Fruit fly (Drosophila melanogaster) whole organism, embryonic: Measurements from ENCODE around the gene bi.

Source experiments
- CG12391 ChIP-seq: fragments of 200-800 bp; sonication (Bioruptor generic); optimal IDR thresholded peaks from 3 replicates; lab custom pipeline; 2018; ENCODE audit warnings: missing biosample characterization, mild to moderate bottlenecking, missing genetic modification characterization, moderate library complexity
- CG13287 ChIP-seq: fragments of 200-800 bp; sonication (Bioruptor generic); IDR thresholded peaks from 2 replicates; pipeline ENCODE4 v1.3.6; 2022; ENCODE audit warnings: missing biosample characterization, missing genetic modification characterization; ENCODE audit not compliant: partially characterized antibody
- CG15011 ChIP-seq: fragments of 200-800 bp; sonication (Bioruptor generic); optimal IDR thresholded peaks from 3 replicates; lab custom pipeline; 2018; ENCODE audit warnings: missing biosample characterization, mild to moderate bottlenecking, missing genetic modification characterization
- CG15479 ChIP-seq: fragments of 200-800 bp; sonication (Bioruptor generic); optimal IDR thresholded peaks from 3 replicates; lab custom pipeline; 2019; ENCODE audit warnings: missing biosample characterization, mild to moderate bottlenecking, missing genetic modification characterization, moderate library complexity
- CG1603 ChIP-seq: fragments of 200-800 bp; sonication (Bioruptor generic); optimal IDR thresholded peaks from 2 replicates; lab custom pipeline; 2019; ENCODE audit warnings: missing biosample characterization, mild to moderate bottlenecking, missing genetic modification characterization, moderate library complexity
- CG17328 ChIP-seq: fragments of 200-800 bp; sonication (Bioruptor generic); IDR thresholded peaks from 2 replicates; pipeline ENCODE4 v1.3.6; 2022; ENCODE audit warnings: missing biosample characterization, missing genetic modification characterization
- CG18599 ChIP-seq: fragments of 200-800 bp; sonication (Bioruptor generic); optimal IDR thresholded peaks from 3 replicates; lab custom pipeline; 2017; ENCODE audit warnings: missing biosample characterization, missing genetic modification characterization, mild to moderate bottlenecking, moderate library complexity, missing genetic modification reagents
- CG30020 ChIP-seq: fragments of 200-800 bp; optimal IDR thresholded peaks from 2 replicates; lab custom pipeline; 2019; ENCODE audit warnings: missing biosample characterization, mild to moderate bottlenecking, missing genetic modification characterization, moderate library complexity
- CG30403 ChIP-seq: fragments of 200-800 bp; sonication (Bioruptor generic); optimal IDR thresholded peaks from 3 replicates; lab custom pipeline; 2016; ENCODE audit warnings: missing biosample characterization, missing genetic modification characterization
- CG34224 ChIP-seq: fragments of 200-800 bp; sonication (Bioruptor generic); IDR thresholded peaks from 3 replicates; pipeline ENCODE4 v1.3.6; 2022; ENCODE audit warnings: missing biosample characterization, missing genetic modification characterization; ENCODE audit not compliant: partially characterized antibody
- CG3995 ChIP-seq: fragments of 200-800 bp; sonication (Bioruptor generic); optimal IDR thresholded peaks from 3 replicates; lab custom pipeline; 2016; ENCODE audit warnings: missing biosample characterization, missing genetic modification characterization
- CG43689 ChIP-seq: fragments of 200-800 bp; sonication (Bioruptor generic); IDR thresholded peaks from 2 replicates; pipeline ENCODE4 v1.3.6; 2022; ENCODE audit warnings: missing biosample characterization, missing genetic modification characterization
- CG6689 ChIP-seq: fragments of 200-800 bp; sonication (Bioruptor generic); IDR thresholded peaks from 2 replicates; pipeline ENCODE4 v1.3.6; 2022; ENCODE audit warnings: missing biosample characterization, missing genetic modification characterization
- CG6813 ChIP-seq: fragments of 200-800 bp; sonication (Bioruptor generic); optimal IDR thresholded peaks from 2 replicates; lab custom pipeline; 2017; ENCODE audit warnings: missing biosample characterization, missing genetic modification characterization, mild to moderate bottlenecking, moderate library complexity, missing genetic modification reagents
- CG7357 ChIP-seq: fragments of 200-800 bp; sonication (Bioruptor generic); IDR thresholded peaks from 3 replicates; pipeline ENCODE4 v1.3.6; 2022; ENCODE audit warnings: missing biosample characterization, missing genetic modification characterization
- CG7786 ChIP-seq: fragments of 200-800 bp; sonication (Bioruptor generic); optimal IDR thresholded peaks from 2 replicates; lab custom pipeline; 2016; ENCODE audit warnings: missing biosample characterization, missing genetic modification characterization
- CG8388 ChIP-seq: fragments of 200-800 bp; sonication (Bioruptor generic); optimal IDR thresholded peaks from 2 replicates; lab custom pipeline; 2019; ENCODE audit warnings: missing biosample characterization, mild to moderate bottlenecking, missing genetic modification characterization, moderate library complexity
- CrebB ChIP-seq: fragments of 200-800 bp; sonication (Bioruptor generic); optimal IDR thresholded peaks from 3 replicates; lab custom pipeline; 2018; ENCODE audit warnings: missing biosample characterization, mild to moderate bottlenecking, missing genetic modification characterization
- Doc2 ChIP-seq: fragments of 200-800 bp; sonication (Bioruptor generic); IDR thresholded peaks from 2 replicates; pipeline ENCODE4 v1.3.6; 2022; ENCODE audit warnings: missing biosample characterization, missing genetic modification characterization
- GATAe ChIP-seq: fragments of 200-800 bp; sonication (Bioruptor generic); conservative IDR thresholded peaks from 2 replicates; pipeline ENCODE4 v1.3.6; 2022; ENCODE audit warnings: missing biosample characterization, missing genetic modification characterization
- HLHmδ ChIP-seq: fragments of 200-800 bp; sonication (Bioruptor generic); optimal IDR thresholded peaks from 2 replicates; lab custom pipeline; 2018; ENCODE audit warnings: missing biosample characterization, mild to moderate bottlenecking, missing genetic modification characterization, moderate library complexity
- Hr3 ChIP-seq: fragments of 200-800 bp; sonication (Bioruptor generic); optimal IDR thresholded peaks from 3 replicates; lab custom pipeline; 2016; ENCODE audit warnings: missing biosample characterization, missing genetic modification characterization
- Hr51 ChIP-seq, 2 experiments: fragments of 200-800 bp; sonication (Bioruptor generic); optimal IDR thresholded peaks; 2 replicates in 1 of 2; 3 replicates in 1 of 2; lab custom pipeline; 2016 to 2018; ENCODE audit warnings: missing biosample characterization in 2 of 2, missing genetic modification characterization in 2 of 2, mild to moderate bottlenecking in 1 of 2, moderate library complexity in 1 of 2
- Lpt ChIP-seq: fragments of >200 bp; optimal IDR thresholded peaks from 2 replicates; lab custom pipeline; 2018; ENCODE audit warnings: missing biosample characterization, missing genetic modification characterization
- Mrtf ChIP-seq: fragments of 200-800 bp; sonication (Bioruptor generic); IDR thresholded peaks from 3 replicates; pipeline ENCODE4 v1.3.6; 2022; ENCODE audit warnings: missing biosample characterization, missing genetic modification characterization
- Nf-YB ChIP-seq: fragments of 200-800 bp; sonication (Bioruptor generic); optimal IDR thresholded peaks from 3 replicates; lab custom pipeline; 2019; ENCODE audit warnings: missing biosample characterization, mild to moderate bottlenecking, missing genetic modification characterization, moderate library complexity
- Xrp1 ChIP-seq: fragments of 200-800 bp; sonication (Bioruptor generic); IDR thresholded peaks from 2 replicates; pipeline ENCODE4 v1.3.6; 2022; ENCODE audit warnings: missing biosample characterization, missing genetic modification characterization
- bsh ChIP-seq, 2 experiments: fragments of 200-800 bp; sonication (Bioruptor generic); optimal IDR thresholded peaks; 2 replicates each; lab custom pipeline; 2017 to 2018; ENCODE audit warnings: mild to moderate bottlenecking in 2 of 2, missing biosample characterization in 2 of 2, missing genetic modification characterization in 2 of 2, moderate library complexity in 1 of 2
- ci ChIP-seq: fragments of 200-800 bp; sonication (Bioruptor generic); IDR thresholded peaks from 3 replicates; pipeline ENCODE4 v1.3.6; 2022; ENCODE audit warnings: missing biosample characterization, missing genetic modification characterization
- dmrt11E ChIP-seq: fragments of 200-800 bp; sonication (Bioruptor generic); optimal IDR thresholded peaks from 3 replicates; lab custom pipeline; 2018; ENCODE audit warnings: missing biosample characterization, mild to moderate bottlenecking, missing genetic modification characterization, moderate library complexity
- emc ChIP-seq: fragments of 200-800 bp; sonication (Bioruptor generic); optimal IDR thresholded peaks from 2 replicates; lab custom pipeline; 2016; ENCODE audit warnings: missing biosample characterization, missing genetic modification characterization
- eyg ChIP-seq: fragments of 200-800 bp; sonication (Bioruptor generic); optimal IDR thresholded peaks from 3 replicates; lab custom pipeline; 2016; ENCODE audit warnings: missing biosample characterization, missing genetic modification characterization
- fd102C ChIP-seq: fragments of 200-800 bp; sonication (Bioruptor generic); optimal IDR thresholded peaks from 2 replicates; lab custom pipeline; 2018; ENCODE audit warnings: missing biosample characterization, mild to moderate bottlenecking, missing genetic modification characterization, moderate library complexity
- fd64A ChIP-seq: fragments of 200-800 bp; sonication (Bioruptor generic); optimal IDR thresholded peaks from 3 replicates; lab custom pipeline; 2018; ENCODE audit warnings: missing biosample characterization, mild to moderate bottlenecking, missing genetic modification characterization
- gcm ChIP-seq: fragments of 200-800 bp; sonication (Bioruptor generic); optimal IDR thresholded peaks from 2 replicates; lab custom pipeline; 2019; ENCODE audit warnings: missing biosample characterization, mild to moderate bottlenecking, missing genetic modification characterization, moderate library complexity
- gem ChIP-seq: fragments of 200-800 bp; sonication (Bioruptor generic); optimal IDR thresholded peaks from 2 replicates; lab custom pipeline; 2019; ENCODE audit warnings: missing biosample characterization, mild to moderate bottlenecking, missing genetic modification characterization, moderate library complexity
- gt ChIP-seq: fragments of 200-800 bp; sonication (Bioruptor generic); IDR thresholded peaks from 2 replicates; pipeline ENCODE4 v1.3.6; 2022; ENCODE audit warnings: missing biosample characterization, missing genetic modification characterization
- hbn ChIP-seq: fragments of 200-800 bp; sonication (Bioruptor generic); IDR thresholded peaks from 2 replicates; pipeline ENCODE4 v1.3.6; 2022; ENCODE audit warnings: missing biosample characterization, missing genetic modification characterization; ENCODE audit not compliant: partially characterized antibody
- hth ChIP-seq: fragments of >200 bp; optimal IDR thresholded peaks from 2 replicates; lab custom pipeline; 2017; ENCODE audit warnings: inconsistent platforms
- inv ChIP-seq: fragments of 200-800 bp; sonication (Bioruptor generic); IDR thresholded peaks from 2 replicates; pipeline ENCODE4 v1.3.6; 2022; ENCODE audit warnings: missing biosample characterization, missing genetic modification characterization; ENCODE audit not compliant: partially characterized antibody
- knrl ChIP-seq: fragments of 200-800 bp; sonication (Bioruptor generic); IDR thresholded peaks from 3 replicates; pipeline ENCODE4 v1.3.6; 2022; ENCODE audit warnings: missing biosample characterization, missing genetic modification characterization; ENCODE audit not compliant: partially characterized antibody
- luna ChIP-seq: fragments of 200-800 bp; sonication (Bioruptor generic); optimal IDR thresholded peaks from 2 replicates; lab custom pipeline; 2016; ENCODE audit warnings: missing biosample characterization, missing genetic modification characterization
- nmo ChIP-seq: fragments of 200-800 bp; sonication (Bioruptor generic); optimal IDR thresholded peaks from 2 replicates; lab custom pipeline; 2018; ENCODE audit warnings: missing biosample characterization, mild to moderate bottlenecking, missing genetic modification characterization, moderate library complexity
- pan ChIP-seq, 4 experiments: fragments of >200 bp in 3 of 4; fragments of 200-800 bp in 1 of 4; sonication (Bioruptor generic) in 1 of 4; optimal IDR thresholded peaks in 3 of 4; IDR thresholded peaks in 1 of 4; 2 replicates each; pipeline versions ENCODE4 v1.3.6 to Lab custom; 2017 to 2022; ENCODE audit warnings: missing biosample characterization in 2 of 4, missing genetic modification characterization in 2 of 4, mixed read lengths in 1 of 4
- pb ChIP-seq: fragments of 200-800 bp; sonication (Bioruptor generic); optimal IDR thresholded peaks from 3 replicates; lab custom pipeline; 2016; ENCODE audit warnings: missing biosample characterization, missing genetic modification characterization
- repo ChIP-seq: fragments of 200-800 bp; sonication (Bioruptor generic); optimal IDR thresholded peaks from 2 replicates; lab custom pipeline; 2016; ENCODE audit warnings: missing biosample characterization, missing genetic modification characterization
- row ChIP-seq: fragments of 200-800 bp; sonication (Bioruptor generic); IDR thresholded peaks from 3 replicates; pipeline ENCODE4 v1.3.6; 2022; ENCODE audit warnings: missing biosample characterization, missing genetic modification characterization
- z ChIP-seq: fragments of 200-800 bp; sonication (Bioruptor generic); IDR thresholded peaks from 3 replicates; pipeline ENCODE4 v1.3.6; 2022; ENCODE audit warnings: missing biosample characterization, missing genetic modification characterization
- zen ChIP-seq: fragments of 200-800 bp; sonication (Bioruptor generic); optimal IDR thresholded peaks from 3 replicates; lab custom pipeline; 2018; ENCODE audit warnings: missing biosample characterization, mild to moderate bottlenecking, missing genetic modification characterization, moderate library complexity

The bi gene

DNA sequence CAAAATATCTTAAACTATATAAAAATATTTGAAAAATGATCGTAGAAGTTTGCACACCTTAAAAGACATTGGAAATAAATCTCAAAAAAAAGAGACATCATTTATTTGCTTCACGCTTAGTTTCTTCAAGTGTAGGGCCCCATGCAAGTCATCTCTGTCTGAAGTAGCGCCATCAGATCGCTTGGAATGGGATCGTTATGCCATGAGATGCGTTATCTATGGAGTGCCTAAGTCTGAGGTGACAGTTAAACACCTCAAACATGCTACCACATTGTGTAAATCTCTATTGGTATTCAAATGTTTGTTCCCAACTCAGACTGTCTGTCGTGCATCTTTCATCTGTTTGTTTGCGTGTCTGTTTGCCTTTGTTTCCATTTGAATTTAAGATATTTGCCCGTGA is 45.1 kb downstream of the bi start (continued):
- TF ChIP-seq pan (optimal IDR thresholded peaks at IDR 0.05; lab: Kevin White, UChicago): no peak
- peak in 1 of 2 experiments; percentile 37 for TF ChIP-seq pan (GFP tag; optimal IDR thresholded peaks at IDR 0.05 in 1 of 2, IDR thresholded peaks at IDR 0.05 in 1 of 2)
- TF ChIP-seq inv (GFP tag; lab: Robert Waterston, UW): no peak
- peak; percentile 2 for TF ChIP-seq CG15479 (GFP tag; lab: Kevin White, UChicago)
- 0 out of 3 replicates have a peak, but pooled peaks have one; percentile 25 for TF ChIP-seq ci (GFP tag; lab: Robert Waterston, UW)
- TF ChIP-seq CG34224 (GFP tag; lab: Robert Waterston, UW): no peak
- TF ChIP-seq hbn (GFP tag; lab: Robert Waterston, UW): no peak
- no peak for TF ChIP-seq CG30020
- TF ChIP-seq row: peak; percentile 43; the same call in 2 of the 3 replicates
- TF ChIP-seq fd102C (GFP tag; lab: Kevin White, UChicago): no peak
- TF ChIP-seq CG15011 (GFP tag; lab: Kevin White, UChicago): peak; percentile 32
- peak; percentile 45 for TF ChIP-seq CG6813
- no peak for TF ChIP-seq GATAe (GFP tag; lab: Robert Waterston, UW)
- TF ChIP-seq Mrtf (GFP tag; lab: Robert Waterston, UW): 0 out of 3 replicates have a peak, but pooled peaks have one; percentile 23
- no peak for TF ChIP-seq Nf-YB (GFP tag; lab: Kevin White, UChicago)
- no peak for TF ChIP-seq CG3995 (GFP tag; lab: Kevin White, UChicago)
- TF ChIP-seq CG7357: no peak
- no peak for TF ChIP-seq CG43689 (GFP tag; lab: Robert Waterston, UW)
- no peak for TF ChIP-seq luna (GFP tag; lab: Kevin White, UChicago)
- TF ChIP-seq Xrp1 (GFP tag; lab: Robert Waterston, UW): peak; percentile 47; the same call in 1 of the 2 replicates
- no peak for TF ChIP-seq Doc2 (GFP tag; lab: Robert Waterston, UW)
- no peak for TF ChIP-seq repo (GFP tag; lab: Kevin White, UChicago)
- no peak for TF ChIP-seq Lpt (GFP tag; lab: Kevin White, UChicago)
- peak; percentile 10 for TF ChIP-seq HLHmδ (GFP tag; lab: Kevin White, UChicago)
- no peak for TF ChIP-seq zen
- peak in 1 of 2 experiments; percentile 4 for TF ChIP-seq Hr51 (GFP tag; optimal IDR thresholded peaks at IDR 0.05; lab: Kevin White, UChicago)
- TF ChIP-seq Hr3 (GFP tag; lab: Kevin White, UChicago): no peak
- no peak for TF ChIP-seq CG7786 (GFP tag; lab: Kevin White, UChicago)

DNA sequence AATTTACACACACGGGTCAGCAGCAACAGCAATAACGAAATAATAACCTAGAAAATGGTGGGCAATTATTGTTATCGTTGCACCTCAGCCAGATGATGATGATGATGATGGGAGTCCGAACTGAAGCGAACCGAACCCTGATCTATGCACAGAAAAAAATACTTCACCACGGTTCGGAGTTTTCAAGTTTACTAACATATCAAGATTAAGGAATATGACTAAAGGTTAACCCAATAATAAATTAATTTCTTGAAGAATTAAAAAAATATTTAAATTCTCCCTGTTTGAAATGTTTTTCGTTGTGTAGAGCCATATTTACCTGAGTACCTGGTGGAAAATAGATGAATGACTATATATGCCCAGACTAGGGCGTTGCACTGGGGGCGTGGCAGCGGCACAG is 47.0 kb downstream of the bi start:
- peak in 1 of 2 experiments; percentile 36 for TF ChIP-seq bsh (GFP tag; optimal IDR thresholded peaks at IDR 0.05; lab: Kevin White, UChicago)
- TF ChIP-seq gem (tag; lab: Kevin White, UChicago): peak; percentile 47
- no peak for TF ChIP-seq CG18599 (GFP tag; lab: Kevin White, UChicago)
- TF ChIP-seq gt: no peak
- no peak for TF ChIP-seq CG13287 (GFP tag; lab: Robert Waterston, UW)
- peak; percentile 22 for TF ChIP-seq CG12391 (tag; lab: Kevin White, UChicago)
- TF ChIP-seq CG6689: 0 out of 2 replicates have a peak, but pooled peaks have one; percentile 22
- no peak for TF ChIP-seq gcm
- TF ChIP-seq fd64A (GFP tag; lab: Kevin White, UChicago): no peak
- TF ChIP-seq CG8388 (GFP tag; lab: Kevin White, UChicago): no peak
- TF ChIP-seq CG15479 (GFP tag; lab: Kevin White, UChicago): no peak
- TF ChIP-seq hth (lab: Kevin White, UChicago): no peak
- TF ChIP-seq emc (GFP tag; lab: Kevin White, UChicago): no peak
- TF ChIP-seq pb (GFP tag; lab: Kevin White, UChicago): no peak
- TF ChIP-seq nmo: peak; percentile 16
- TF ChIP-seq CrebB (tag; lab: Kevin White, UChicago): no peak
- peak; percentile 5 for TF ChIP-seq CG1603 (tag; lab: Kevin White, UChicago)
- TF ChIP-seq fd102C (GFP tag; lab: Kevin White, UChicago): peak; percentile 3
- no peak for TF ChIP-seq z (GFP tag; lab: Robert Waterston, UW)
- no peak for TF ChIP-seq knrl (GFP tag; lab: Robert Waterston, UW)
- no peak for TF ChIP-seq CG30403
- TF ChIP-seq eyg (GFP tag; lab: Kevin White, UChicago): no peak
- peak; percentile 65 for TF ChIP-seq dmrt11E (tag; lab: Kevin White, UChicago)
- peak; percentile 48 for TF ChIP-seq CG17328
